Fruit fly (Drosophila melanogaster) whole organism, embryonic: ENCODE data around the gene CG14273.

Source experiments
- ATbp ChIP-seq: fragments of 200-800 bp; sonication (Bioruptor generic); optimal IDR thresholded peaks from 2 replicates; lab custom pipeline; 2017; ENCODE audit warnings: missing biosample characterization, mild to moderate bottlenecking, missing genetic modification characterization, missing genetic modification reagents
- CG10366 ChIP-seq: fragments of 200-800 bp; sonication (Bioruptor generic); IDR thresholded peaks from 2 replicates; pipeline ENCODE4 v1.3.6; 2022; ENCODE audit warnings: missing biosample characterization, missing genetic modification characterization
- CG10959 ChIP-seq: fragments of 200-800 bp; sonication (Bioruptor generic); IDR thresholded peaks from 2 replicates; pipeline ENCODE4 v1.3.6; 2022; ENCODE audit warnings: missing biosample characterization, missing genetic modification characterization
- CG11093 ChIP-seq: fragments of 200-800 bp; sonication (Bioruptor generic); IDR thresholded peaks from 3 replicates; pipeline ENCODE4 v1.3.6; 2022; ENCODE audit warnings: missing biosample characterization, missing genetic modification characterization
- CG12744 ChIP-seq: fragments of 200-800 bp; sonication (Bioruptor generic); optimal IDR thresholded peaks from 2 replicates; lab custom pipeline; 2016; ENCODE audit warnings: missing biosample characterization, missing genetic modification characterization
- CG12942 ChIP-seq: fragments of 200-800 bp; sonication (Bioruptor generic); optimal IDR thresholded peaks from 3 replicates; lab custom pipeline; 2016; ENCODE audit warnings: missing biosample characterization, missing genetic modification characterization
- CG13296 ChIP-seq: fragments of 200-800 bp; sonication (Bioruptor generic); optimal IDR thresholded peaks from 3 replicates; lab custom pipeline; 2018; ENCODE audit warnings: missing biosample characterization, mild to moderate bottlenecking, missing genetic modification characterization
- CG14667 ChIP-seq: fragments of 200-800 bp; sonication (Bioruptor generic); IDR thresholded peaks from 2 replicates; pipeline ENCODE4 v1.3.6; 2022; ENCODE audit warnings: missing biosample characterization, missing genetic modification characterization
- CG15601 ChIP-seq: fragments of 200-800 bp; sonication (Bioruptor generic); optimal IDR thresholded peaks from 3 replicates; lab custom pipeline; 2019; ENCODE audit warnings: missing biosample characterization, mild to moderate bottlenecking, missing genetic modification characterization, moderate library complexity
- CG17359 ChIP-seq: fragments of 200-800 bp; sonication (Bioruptor generic); optimal IDR thresholded peaks from 3 replicates; lab custom pipeline; 2018; ENCODE audit warnings: missing biosample characterization, mild to moderate bottlenecking, missing genetic modification characterization, moderate library complexity
- CG17912 ChIP-seq: fragments of 200-800 bp; sonication (Bioruptor generic); optimal IDR thresholded peaks from 2 replicates; lab custom pipeline; 2018; ENCODE audit warnings: missing biosample characterization, mild to moderate bottlenecking, missing genetic modification characterization
- CG18011 ChIP-seq: fragments of 200-800 bp; sonication (Bioruptor generic); optimal IDR thresholded peaks from 2 replicates; lab custom pipeline; 2017; ENCODE audit warnings: missing biosample characterization, missing genetic modification characterization, mild to moderate bottlenecking, moderate library complexity, missing genotype
- CG18619 ChIP-seq: fragments of 200-800 bp; sonication (Bioruptor generic); optimal IDR thresholded peaks from 3 replicates; lab custom pipeline; 2017; ENCODE audit warnings: missing biosample characterization, mild to moderate bottlenecking, missing genetic modification characterization
- CG2129 ChIP-seq: fragments of 200-800 bp; sonication (Bioruptor generic); IDR thresholded peaks from 2 replicates; pipeline ENCODE4 v1.3.6; 2022; ENCODE audit warnings: missing biosample characterization, missing genetic modification characterization; ENCODE audit not compliant: partially characterized antibody
- CG3065 ChIP-seq: fragments of 200-800 bp; sonication (Bioruptor generic); optimal IDR thresholded peaks from 2 replicates; lab custom pipeline; 2016; ENCODE audit warnings: missing biosample characterization, missing genetic modification characterization
- CG42726 ChIP-seq: fragments of 200-800 bp; sonication (Bioruptor generic); IDR thresholded peaks from 2 replicates; pipeline ENCODE4 v1.3.6; 2022; ENCODE audit warnings: missing biosample characterization, missing genetic modification characterization; ENCODE audit not compliant: partially characterized antibody
- CG4404 ChIP-seq: fragments of 200-800 bp; sonication (Bioruptor generic); IDR thresholded peaks from 2 replicates; pipeline ENCODE4 v1.3.6; 2022; ENCODE audit warnings: missing biosample characterization, missing genetic modification characterization
- CG7987 ChIP-seq: fragments of 200-800 bp; sonication (Bioruptor generic); optimal IDR thresholded peaks from 2 replicates; lab custom pipeline; 2018; ENCODE audit warnings: missing biosample characterization, mild to moderate bottlenecking, missing genetic modification characterization, moderate library complexity
- CG8359 ChIP-seq: fragments of 200-800 bp; sonication (Bioruptor generic); optimal IDR thresholded peaks from 2 replicates; lab custom pipeline; 2017; ENCODE audit warnings: missing biosample characterization, mild to moderate bottlenecking, missing genetic modification characterization, borderline replicate concordance
- CG9609 ChIP-seq: fragments of 200-800 bp; sonication (Bioruptor generic); optimal IDR thresholded peaks from 3 replicates; lab custom pipeline; 2016; ENCODE audit warnings: missing biosample characterization, missing genetic modification characterization
- CHES-1-like ChIP-seq: fragments of 200-800 bp; sonication (Bioruptor generic); optimal IDR thresholded peaks from 2 replicates; lab custom pipeline; 2016; ENCODE audit warnings: missing biosample characterization, missing genetic modification characterization
- CoRest ChIP-seq: fragments of 200-800 bp; sonication (Bioruptor generic); optimal IDR thresholded peaks from 3 replicates; lab custom pipeline; 2018; ENCODE audit warnings: missing biosample characterization, mild to moderate bottlenecking, missing genetic modification characterization, moderate library complexity
- Dip3 ChIP-seq: fragments of 200-800 bp; sonication (Bioruptor generic); optimal IDR thresholded peaks from 3 replicates; lab custom pipeline; 2016; ENCODE audit warnings: missing biosample characterization, missing genetic modification characterization
- Drgx ChIP-seq: fragments of 200-800 bp; sonication (Bioruptor generic); IDR thresholded peaks from 2 replicates; pipeline ENCODE4 v1.3.6; 2022; ENCODE audit warnings: missing biosample characterization, missing genetic modification characterization
- ERR ChIP-seq: fragments of 200-800 bp; sonication (Bioruptor generic); optimal IDR thresholded peaks from 2 replicates; lab custom pipeline; 2016; ENCODE audit warnings: missing biosample characterization, missing genetic modification characterization
- HLH3B ChIP-seq: fragments of 200-800 bp; sonication (Bioruptor generic); IDR thresholded peaks from 2 replicates; pipeline ENCODE4 v1.3.6; 2022; ENCODE audit warnings: missing biosample characterization, missing genetic modification characterization
- HmgD ChIP-seq: fragments of 200-800 bp; sonication (Bioruptor generic); optimal IDR thresholded peaks from 3 replicates; lab custom pipeline; 2016; ENCODE audit warnings: missing biosample characterization, missing genetic modification characterization
- Hmr ChIP-seq: fragments of 200-800 bp; sonication (Bioruptor generic); optimal IDR thresholded peaks from 3 replicates; lab custom pipeline; 2017; ENCODE audit warnings: mild to moderate bottlenecking, missing biosample characterization, missing genetic modification reagents, missing genetic modification characterization
- Hr78 ChIP-seq, 2 experiments: fragments of 200-800 bp in 1 of 2; fragments of >200 bp in 1 of 2; sonication (Bioruptor generic) in 1 of 2; optimal IDR thresholded peaks; 2 replicates each; lab custom pipeline; 2017 to 2019; ENCODE audit warnings: missing biosample characterization in 2 of 2, missing genetic modification characterization in 2 of 2, mild to moderate bottlenecking in 1 of 2, moderate library complexity in 1 of 2
- Lim3 ChIP-seq: fragments of 200-800 bp; sonication (Bioruptor generic); IDR thresholded peaks from 2 replicates; pipeline ENCODE4 v1.3.6; 2022; ENCODE audit warnings: missing biosample characterization, missing genetic modification characterization
- Usf ChIP-seq: fragments of 200-800 bp; sonication (Bioruptor generic); optimal IDR thresholded peaks from 2 replicates; lab custom pipeline; 2017; ENCODE audit warnings: missing genotype, missing biosample characterization, missing genetic modification characterization
- az2 ChIP-seq: fragments of 200-800 bp; sonication (Bioruptor generic); optimal IDR thresholded peaks from 3 replicates; lab custom pipeline; 2016; ENCODE audit warnings: missing biosample characterization, missing genetic modification characterization
- dpn ChIP-seq, 2 experiments: fragments of 200-800 bp; sonication (Bioruptor generic); optimal IDR thresholded peaks; 3 replicates each; lab custom pipeline; 2016; ENCODE audit warnings: missing biosample characterization in 2 of 2, missing genetic modification characterization in 2 of 2
- ems ChIP-seq: fragments of 200-800 bp; sonication (Bioruptor generic); optimal IDR thresholded peaks from 3 replicates; lab custom pipeline; 2016; ENCODE audit warnings: missing biosample characterization, missing genetic modification characterization
- esg ChIP-seq: fragments of 200-800 bp; sonication (Bioruptor generic); conservative IDR thresholded peaks from 2 replicates; pipeline ENCODE4 v1.3.6; 2022; ENCODE audit warnings: missing biosample characterization, missing genetic modification characterization
- fru ChIP-seq: fragments of >200 bp; optimal IDR thresholded peaks from 2 replicates; lab custom pipeline; 2017
- ftz-f1 ChIP-seq: fragments of 200-800 bp; sonication (Bioruptor generic); optimal IDR thresholded peaks from 2 replicates; lab custom pipeline; 2016; ENCODE audit warnings: missing biosample characterization, missing genetic modification characterization
- gce ChIP-seq: fragments of 200-800 bp; sonication (Bioruptor generic); IDR thresholded peaks from 3 replicates; pipeline ENCODE4 v1.3.6; 2022; ENCODE audit warnings: missing biosample characterization, missing genetic modification characterization
- kni ChIP-seq: fragments of 200-800 bp; sonication (Bioruptor generic); optimal IDR thresholded peaks from 3 replicates; lab custom pipeline; 2017; ENCODE audit warnings: mild to moderate bottlenecking, missing biosample characterization, missing genetic modification reagents, missing genetic modification characterization
- lab ChIP-seq: fragments of 200-800 bp; sonication (Bioruptor generic); optimal IDR thresholded peaks from 3 replicates; lab custom pipeline; 2017; ENCODE audit warnings: missing biosample characterization, missing genetic modification characterization, mild to moderate bottlenecking, moderate library complexity, missing genetic modification reagents
- maf-S ChIP-seq: fragments of 200-800 bp; sonication (Bioruptor generic); optimal IDR thresholded peaks from 2 replicates; lab custom pipeline; 2016; ENCODE audit warnings: missing biosample characterization, missing genetic modification characterization
- otp ChIP-seq: fragments of 200-800 bp; sonication (Bioruptor generic); IDR thresholded peaks from 3 replicates; pipeline ENCODE4, ENCODE4 v1.3.6; 2022; ENCODE audit warnings: missing biosample characterization, missing genetic modification characterization
- pfk ChIP-seq: fragments of 200-800 bp; sonication (Bioruptor generic); optimal IDR thresholded peaks from 2 replicates; lab custom pipeline; 2018; ENCODE audit warnings: missing biosample characterization, mild to moderate bottlenecking, missing genetic modification characterization, moderate library complexity
- pita ChIP-seq: fragments of 200-800 bp; sonication (Bioruptor generic); optimal IDR thresholded peaks from 2 replicates; lab custom pipeline; 2017; ENCODE audit warnings: missing biosample characterization, mild to moderate bottlenecking, missing genetic modification characterization
- ro ChIP-seq: fragments of 200-800 bp; sonication (Bioruptor generic); IDR thresholded peaks from 2 replicates; pipeline ENCODE4 v1.3.6; 2022; ENCODE audit warnings: missing biosample characterization, missing genetic modification characterization
- shn ChIP-seq: fragments of 200-800 bp; sonication (Bioruptor generic); optimal IDR thresholded peaks from 3 replicates; lab custom pipeline; 2016; ENCODE audit warnings: missing biosample characterization, missing genetic modification characterization
- stc ChIP-seq: fragments of 200-800 bp; sonication (Bioruptor generic); IDR thresholded peaks from 2 replicates; pipeline ENCODE4 v1.3.6; 2022; ENCODE audit warnings: missing biosample characterization, missing genetic modification characterization
- stwl ChIP-seq: fragments of 200-800 bp; sonication (Bioruptor generic); optimal IDR thresholded peaks from 3 replicates; lab custom pipeline; 2018; ENCODE audit warnings: missing biosample characterization, mild to moderate bottlenecking, missing genetic modification characterization, moderate library complexity
- tio ChIP-seq: fragments of 200-800 bp; sonication (Bioruptor generic); optimal IDR thresholded peaks from 2 replicates; lab custom pipeline; 2017; ENCODE audit warnings: missing biosample characterization, missing genetic modification characterization, inconsistent platforms
- unpg ChIP-seq: fragments of 200-800 bp; sonication (Bioruptor generic); optimal IDR thresholded peaks from 3 replicates; lab custom pipeline; 2018; ENCODE audit warnings: missing biosample characterization, mild to moderate bottlenecking, missing genetic modification characterization, moderate library complexity

The CG14273 gene

DNA sequence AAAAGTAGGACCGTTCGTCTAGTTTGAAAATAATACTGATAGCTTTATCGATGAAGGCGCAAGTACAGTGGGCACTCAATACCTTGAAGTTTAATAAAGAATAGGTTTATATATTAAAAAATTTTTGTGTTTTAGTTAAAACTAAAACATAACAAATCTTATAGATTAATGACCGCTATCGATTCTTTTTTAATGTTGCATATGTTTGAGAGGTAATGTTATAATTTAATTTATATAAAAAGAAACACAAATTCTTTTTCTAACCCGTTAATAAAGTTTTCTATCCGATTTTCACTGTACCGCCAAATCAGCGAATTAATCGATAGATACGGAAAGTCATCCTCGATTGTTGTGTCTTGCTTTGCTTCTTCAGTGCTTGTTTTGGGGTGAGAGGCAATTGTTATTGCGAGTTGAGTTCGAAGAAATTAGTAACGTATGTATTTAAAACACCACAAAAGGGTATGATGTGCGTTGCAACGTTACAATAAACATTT, 41.7 kb downstream of the CG14273 start, which contains the start of the genes Dad1 and CG13384 (continued):
- TF ChIP-seq pita (GFP tag; lab: Kevin White, UChicago) (no peak), maf-S (GFP tag; lab: Kevin White, UChicago) (peak; percentile 66), ftz-f1 (GFP tag; lab: Kevin White, UChicago) (no peak), az2 (GFP tag; lab: Kevin White, UChicago) (peak; percentile 92), CHES-1-like (GFP tag; lab: Kevin White, UChicago) (peak; percentile 54), fru (lab: Kevin White, UChicago) (no peak), CoRest (tag; lab: Kevin White, UChicago) (peak; percentile 98), CG10366 (GFP tag; lab: Robert Waterston, UW) (peak; percentile 87), CG18619 (GFP tag; lab: Kevin White, UChicago) (peak; percentile 93), esg (peak; percentile 94), lab (peak; percentile 95), Usf (GFP tag; lab: Kevin White, UChicago) (peak; percentile 86), dpn (GFP tag; optimal IDR thresholded peaks at IDR 0.05; lab: Kevin White, UChicago) (peak; percentile 62 to 93), ATbp (GFP tag; lab: Kevin White, UChicago) (peak; percentile 84), kni (GFP tag; lab: Kevin White, UChicago) (peak; percentile 59), ro (GFP tag; lab: Robert Waterston, UW) (peak; percentile 72), CG18011 (GFP tag; lab: Kevin White, UChicago) (peak; percentile 78), CG7987 (GFP tag; lab: Kevin White, UChicago) (peak; percentile 40), CG15601 (tag; lab: Kevin White, UChicago) (peak; percentile 91), CG3065 (peak; percentile 57), CG13296 (GFP tag; lab: Kevin White, UChicago) (peak; percentile 96), CG4404 (peak; percentile 91), tio (GFP tag; lab: Kevin White, UChicago) (peak; percentile 88), stc (GFP tag; lab: Robert Waterston, UW) (peak; percentile 89), Lim3 (GFP tag; lab: Robert Waterston, UW) (peak; percentile 10; the same call in 1 of the 2 replicates), ems (peak; percentile 48), CG2129 (GFP tag; lab: Robert Waterston, UW) (peak; percentile 13; the same call in 1 of the 2 replicates), HLH3B (GFP tag; lab: Robert Waterston, UW) (peak; percentile 88), Drgx (GFP tag; lab: Robert Waterston, UW) (peak; percentile 85), CG12942 (GFP tag; lab: Kevin White, UChicago) (peak; percentile 86), CG12744 (GFP tag; lab: Kevin White, UChicago) (peak; percentile 77), CG11093 (GFP tag; lab: Robert Waterston, UW) (peak; percentile 85), otp (0 out of 3 replicates have a peak, but pooled peaks have one; percentile 55), Hr78 (GFP tag; optimal IDR thresholded peaks at IDR 0.05; lab: Kevin White, UChicago) (peak in 1 of 2 experiments; percentile 37), CG14667 (peak; percentile 90), HmgD (GFP tag; lab: Kevin White, UChicago) (peak; percentile 0), Hmr (GFP tag; lab: Kevin White, UChicago) (peak; percentile 94), CG17912 (GFP tag; lab: Kevin White, UChicago) (peak; percentile 31), CG42726 (GFP tag; lab: Robert Waterston, UW) (peak; percentile 49; the same call in 1 of the 2 replicates), ERR (GFP tag; lab: Kevin White, UChicago) (peak; percentile 13), shn (GFP tag; lab: Kevin White, UChicago) (peak; percentile 35), pfk (peak; percentile 52), unpg (GFP tag; lab: Kevin White, UChicago) (peak; percentile 93), CG8359 (GFP tag; lab: Kevin White, UChicago) (peak; percentile 51), CG9609 (GFP tag; lab: Kevin White, UChicago) (no peak), CG17359 (peak; percentile 92), gce (GFP tag; lab: Robert Waterston, UW) (peak; percentile 40; the same call in 1 of the 3 replicates), CG10959 (GFP tag; lab: Robert Waterston, UW) (peak; percentile 69), stwl (tag; lab: Kevin White, UChicago) (peak; percentile 79), Dip3 (GFP tag; lab: Kevin White, UChicago) (peak; percentile 67)
